Worm (Caenorhabditis elegans) whole organism, dauer: ENCODE measurements around the gene Y77E11A.8.

Source experiments
- unc-62 ChIP-seq: sonication (generic microtip); optimal IDR thresholded peaks from 2 replicates; lab custom pipeline; 2017; ENCODE audit warnings: missing biosample characterization, missing genetic modification reagents, missing genetic modification characterization

The Y77E11A.8 gene

ce11 chrIV:1397895-1398294 is 27.0 kb downstream of the Y77E11A.8 start:
- TF ChIP-seq unc-62 (GFP tag; lab: Kevin White, UChicago): no peak

- TF ChIP-seq unc-62 (GFP tag; lab: Kevin White, UChicago): no peak
These were observed 30.8 kb downstream of the Y77E11A.8 start for ce11 chrIV:1394077-1394476.

ce11 chrIV:1391446-1391845 is 33.4 kb downstream of the Y77E11A.8 start:
- TF ChIP-seq unc-62 (GFP tag; lab: Kevin White, UChicago): no peak

ce11 chrIV:1390102-1390501 is 34.8 kb downstream of the Y77E11A.8 start:
- TF ChIP-seq unc-62 (GFP tag; lab: Kevin White, UChicago): no peak

ce11 chrIV:1389599-1389998 is 35.3 kb downstream of the Y77E11A.8 start:
- TF ChIP-seq unc-62 (GFP tag; lab: Kevin White, UChicago): no peak

- no peak for TF ChIP-seq unc-62 (GFP tag; lab: Kevin White, UChicago)
These were observed 35.8 kb downstream of the Y77E11A.8 start for ce11 chrIV:1389021-1389420.

- TF ChIP-seq unc-62 (GFP tag; lab: Kevin White, UChicago): no peak
These were observed 36.8 kb downstream of the Y77E11A.8 start for ce11 chrIV:1388079-1388478.

- no peak for TF ChIP-seq unc-62 (GFP tag; lab: Kevin White, UChicago)
These were observed 38.9 kb downstream of the Y77E11A.8 start, which contains the start of gene nhr-41 for ce11 chrIV:1385915-1386314. Gene nhr-41, plus strand, starts transcription at chrIV:1386215.

ce11 chrIV:1385500-1385899 is 39.4 kb downstream of the Y77E11A.8 start:
- no peak for TF ChIP-seq unc-62 (GFP tag; lab: Kevin White, UChicago)

ce11 chrIV:1381596-1382274 is 43.1 kb downstream of the Y77E11A.8 start:
- no peak for TF ChIP-seq unc-62 (GFP tag; lab: Kevin White, UChicago)

ce11 chrIV:1380350-1380749 is 44.5 kb downstream of the Y77E11A.8 start:
- no peak for TF ChIP-seq unc-62 (GFP tag; lab: Kevin White, UChicago)

- TF ChIP-seq unc-62 (GFP tag; lab: Kevin White, UChicago): no peak
These were observed 45.9 kb downstream of the Y77E11A.8 start for ce11 chrIV:1378954-1379353.

ce11 chrIV:1377699-1378098 is 47.2 kb downstream of the Y77E11A.8 start:
- no peak for TF ChIP-seq unc-62 (GFP tag; lab: Kevin White, UChicago)

ce11 chrIV:1375289-1375688 is 49.6 kb downstream of the Y77E11A.8 start:
- TF ChIP-seq unc-62 (GFP tag; lab: Kevin White, UChicago): no peak
